Fruit fly (Drosophila melanogaster) Kc167 (cell line): Measurements from ENCODE around the gene Pdxk.

Experiments used
- Myc ChIP-seq: fragments of >200 bp; optimal IDR thresholded peaks from 2 replicates; lab custom pipeline; 2017; ENCODE audit warnings: missing external identifiers
- Sin3A ChIP-seq: fragments of >200 bp; optimal IDR thresholded peaks from 2 replicates; lab custom pipeline; 2018; ENCODE audit warnings: missing external identifiers
- h ChIP-seq: fragments of >200 bp; optimal IDR thresholded peaks from 3 replicates; lab custom pipeline; 2018; ENCODE audit warnings: missing external identifiers
- insv ChIP-seq: fragments of >200 bp; optimal IDR thresholded peaks from 3 replicates; lab custom pipeline; 2018; ENCODE audit warnings: missing external identifiers
- psq ChIP-seq: fragments of >200 bp; optimal IDR thresholded peaks from 2 replicates; lab custom pipeline; 2017; ENCODE audit warnings: missing external identifiers
- ttk ChIP-seq: sonication (Bioruptor generic); optimal IDR thresholded peaks from 2 replicates; lab custom pipeline; 2017; ENCODE audit warnings: missing external identifiers

The Pdxk gene

DNA sequence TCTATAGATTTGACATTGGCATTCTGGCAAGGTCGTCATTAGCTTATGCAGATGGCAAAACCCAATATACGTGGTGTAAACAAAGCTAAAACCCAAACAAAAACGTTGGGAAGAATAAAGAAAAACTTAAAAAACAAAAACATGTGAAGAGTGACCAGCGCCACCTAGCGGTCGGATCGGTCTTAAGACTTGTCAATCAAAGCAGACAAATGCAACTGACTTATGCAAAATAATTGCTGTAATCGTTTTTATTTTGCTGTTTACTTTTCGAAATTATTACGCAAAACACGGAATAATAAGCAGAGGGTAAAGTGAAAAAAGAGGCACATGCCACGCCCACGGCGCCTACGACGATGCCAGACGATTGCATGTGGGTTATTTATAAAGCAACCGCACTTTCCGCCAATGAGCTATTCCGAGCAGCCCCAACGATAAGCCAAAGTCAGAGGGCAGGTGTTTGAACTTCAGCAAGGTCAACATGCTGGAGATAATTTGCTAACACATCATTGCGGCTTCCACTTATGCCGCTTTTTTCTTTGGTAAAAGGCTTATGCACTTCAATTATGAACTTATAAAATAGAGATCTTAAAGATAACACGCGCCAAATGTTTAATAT is 3.9 kb upstream of the Pdxk start:
- TF ChIP-seq h (lab: Kevin White, UChicago), result no peak
- TF ChIP-seq ttk (lab: Kevin White, UChicago), result no peak
- no peak for TF ChIP-seq Sin3A (lab: Kevin White, UChicago)
- no peak for TF ChIP-seq insv (lab: Kevin White, UChicago)
- TF ChIP-seq Myc (lab: Kevin White, UChicago), result no peak
- no peak for TF ChIP-seq psq (lab: Kevin White, UChicago)

dm6 chr3L:9357830-9358712 is 2.0 kb upstream of the Pdxk start:
- TF ChIP-seq psq (lab: Kevin White, UChicago) (no peak), ttk (lab: Kevin White, UChicago) (no peak), h (lab: Kevin White, UChicago) (no peak), insv (lab: Kevin White, UChicago) (no peak), Sin3A (lab: Kevin White, UChicago) (no peak), Myc (lab: Kevin White, UChicago) (no peak)

DNA sequence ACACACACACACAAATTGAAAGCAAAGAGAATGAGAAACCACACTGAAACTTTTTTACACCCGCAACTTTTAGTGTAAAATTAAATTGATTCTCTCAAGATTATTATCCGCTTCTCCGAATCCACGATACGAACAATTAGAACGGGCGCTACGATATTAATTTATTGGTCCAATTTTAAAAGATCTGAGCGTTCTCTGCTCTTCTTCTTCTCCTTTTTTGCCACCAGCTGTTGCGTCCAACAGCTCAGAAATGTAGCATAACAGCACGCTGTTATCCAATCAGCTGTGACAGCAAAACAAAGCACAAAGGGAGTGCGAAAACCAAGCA is 1.4 kb upstream of the Pdxk start, which contains the start of the genes UGP and Svip:
Gene UGP (minus strand): TSS at position 223 of the 328 bp plus-strand sequence.
Gene Svip (plus strand): TSS at position 287 of the 328 bp plus-strand sequence.
- TF ChIP-seq insv (lab: Kevin White, UChicago), result no peak
- TF ChIP-seq ttk (lab: Kevin White, UChicago), result no peak
- TF ChIP-seq h (lab: Kevin White, UChicago), result no peak
- no peak for TF ChIP-seq psq (lab: Kevin White, UChicago)
- no peak for TF ChIP-seq Sin3A (lab: Kevin White, UChicago)
- no peak for TF ChIP-seq Myc (lab: Kevin White, UChicago)

dm6 chr3L:9361894-9362293 is 1.8 kb downstream of the Pdxk start, which contains the start of gene CG34456:
Gene CG34456, plus strand, starts transcription at chr3L:9362108.
- TF ChIP-seq Myc (lab: Kevin White, UChicago), result no peak
- TF ChIP-seq psq (lab: Kevin White, UChicago), result no peak
- no peak for TF ChIP-seq Sin3A (lab: Kevin White, UChicago)
- no peak for TF ChIP-seq h (lab: Kevin White, UChicago)
- no peak for TF ChIP-seq insv (lab: Kevin White, UChicago)
- no peak for TF ChIP-seq ttk (lab: Kevin White, UChicago)

- no peak for TF ChIP-seq psq (lab: Kevin White, UChicago)
- no peak for TF ChIP-seq h (lab: Kevin White, UChicago)
- TF ChIP-seq ttk (lab: Kevin White, UChicago), result no peak
Measured at dm6 chr3L:9364131-9364530, 4.0 kb downstream of the Pdxk start, which contains the start of gene mRRF1. Gene mRRF1, plus strand, starts transcription at chr3L:9364350.

- TF ChIP-seq psq (lab: Kevin White, UChicago), result peak; percentile 70
- no peak for TF ChIP-seq Sin3A (lab: Kevin White, UChicago)
Measured at dm6 chr3L:9366850-9367430, 6.8 kb downstream of the Pdxk start, which contains the start of the genes Klp67A and CG4452. Gene Klp67A, minus strand, starts transcription at chr3L:9367046. Gene CG4452, plus strand, starts transcription at chr3L:9367377.

dm6 chr3L:9367431-9367867 is 7.3 kb downstream of the Pdxk start:
- no peak for TF ChIP-seq h (lab: Kevin White, UChicago)
- TF ChIP-seq Myc (lab: Kevin White, UChicago), result no peak
- no peak for TF ChIP-seq psq (lab: Kevin White, UChicago)
- TF ChIP-seq Sin3A (lab: Kevin White, UChicago), result no peak
- no peak for TF ChIP-seq insv (lab: Kevin White, UChicago)
- no peak for TF ChIP-seq ttk (lab: Kevin White, UChicago)

DNA sequence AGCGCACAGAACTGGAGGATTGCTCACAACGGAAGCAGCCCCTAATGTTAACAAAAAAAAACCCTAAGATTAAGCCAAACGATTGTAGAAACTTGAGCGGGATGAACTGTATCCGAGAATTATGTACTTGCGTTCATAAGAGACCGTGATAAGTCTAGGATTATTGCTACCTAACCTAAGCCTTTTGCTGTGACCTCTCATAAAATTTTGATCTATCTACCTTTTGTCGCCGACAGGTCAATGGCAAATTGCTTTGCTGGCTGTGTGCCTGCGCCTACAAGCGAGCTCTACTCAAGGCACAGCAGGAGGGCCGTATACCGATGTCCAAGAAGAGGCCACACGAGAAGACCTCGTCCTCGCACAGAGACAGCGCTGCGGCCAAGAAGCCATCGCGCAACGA is 8.5 kb downstream of the Pdxk start:
- TF ChIP-seq Myc (lab: Kevin White, UChicago), result no peak
- TF ChIP-seq h (lab: Kevin White, UChicago), result no peak
- TF ChIP-seq insv (lab: Kevin White, UChicago), result no peak
- TF ChIP-seq Sin3A (lab: Kevin White, UChicago), result no peak
- TF ChIP-seq psq (lab: Kevin White, UChicago), result no peak
- no peak for TF ChIP-seq ttk (lab: Kevin White, UChicago)

dm6 chr3L:9370907-9371365 is 10.8 kb downstream of the Pdxk start, which contains the start of gene Fdx1:
Gene Fdx1, minus strand, starts transcription at chr3L:9371238.
- TF ChIP-seq ttk (lab: Kevin White, UChicago) (no peak), insv (lab: Kevin White, UChicago) (no peak), h (lab: Kevin White, UChicago) (no peak), Myc (lab: Kevin White, UChicago) (no peak), Sin3A (lab: Kevin White, UChicago) (no peak), psq (lab: Kevin White, UChicago) (no peak)

DNA sequence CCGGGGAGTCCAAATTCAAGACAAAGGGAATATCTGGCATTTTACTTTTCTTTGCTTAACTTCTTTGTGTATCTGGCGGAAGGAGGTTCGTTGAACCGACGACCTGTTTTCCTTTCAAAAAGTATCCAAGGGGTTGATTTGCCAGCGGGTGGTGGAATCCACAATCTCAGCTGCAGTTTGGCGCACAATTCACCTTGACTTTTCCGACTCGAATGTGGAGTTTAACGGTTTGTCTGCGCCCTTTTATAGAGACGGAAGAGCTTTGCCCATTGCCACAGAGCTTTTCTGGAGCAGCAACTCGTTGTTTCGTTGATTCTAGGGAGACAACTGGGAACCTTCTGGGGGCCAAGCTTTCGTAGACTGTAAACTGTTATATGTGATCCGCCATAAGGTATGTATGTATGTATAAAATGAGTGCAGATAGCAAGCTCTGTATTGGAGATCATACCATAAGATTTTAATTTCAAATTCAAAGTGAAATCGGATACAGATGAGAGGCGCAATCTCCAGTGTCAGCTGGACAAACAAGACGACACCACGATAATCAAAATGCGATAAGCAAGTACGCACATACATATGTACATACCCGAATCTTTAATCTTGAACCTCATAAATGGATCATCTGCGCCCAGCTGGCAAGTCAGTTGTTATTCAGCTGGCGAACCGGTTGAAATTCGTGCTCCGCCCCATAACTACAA is 12.3 kb downstream of the Pdxk start, which contains the start of the genes Hsp67Bc, CG4456 and Hsp22:
Gene Hsp67Bc (minus strand): TSS at position 220 of the 698 bp plus-strand sequence.
Gene CG4456 (plus strand): TSS at position 445 of the 698 bp plus-strand sequence.
Gene Hsp22 (plus strand): TSS at position 654 of the 698 bp plus-strand sequence.
- no peak for TF ChIP-seq h (lab: Kevin White, UChicago)
- TF ChIP-seq psq (lab: Kevin White, UChicago), result no peak
- TF ChIP-seq insv (lab: Kevin White, UChicago), result no peak
- no peak for TF ChIP-seq Sin3A (lab: Kevin White, UChicago)
- TF ChIP-seq Myc (lab: Kevin White, UChicago), result no peak
- no peak for TF ChIP-seq ttk (lab: Kevin White, UChicago)
